Fruit fly (Drosophila melanogaster): ENCODE results near the gene CG6865.

The CG6865 gene

DNA sequence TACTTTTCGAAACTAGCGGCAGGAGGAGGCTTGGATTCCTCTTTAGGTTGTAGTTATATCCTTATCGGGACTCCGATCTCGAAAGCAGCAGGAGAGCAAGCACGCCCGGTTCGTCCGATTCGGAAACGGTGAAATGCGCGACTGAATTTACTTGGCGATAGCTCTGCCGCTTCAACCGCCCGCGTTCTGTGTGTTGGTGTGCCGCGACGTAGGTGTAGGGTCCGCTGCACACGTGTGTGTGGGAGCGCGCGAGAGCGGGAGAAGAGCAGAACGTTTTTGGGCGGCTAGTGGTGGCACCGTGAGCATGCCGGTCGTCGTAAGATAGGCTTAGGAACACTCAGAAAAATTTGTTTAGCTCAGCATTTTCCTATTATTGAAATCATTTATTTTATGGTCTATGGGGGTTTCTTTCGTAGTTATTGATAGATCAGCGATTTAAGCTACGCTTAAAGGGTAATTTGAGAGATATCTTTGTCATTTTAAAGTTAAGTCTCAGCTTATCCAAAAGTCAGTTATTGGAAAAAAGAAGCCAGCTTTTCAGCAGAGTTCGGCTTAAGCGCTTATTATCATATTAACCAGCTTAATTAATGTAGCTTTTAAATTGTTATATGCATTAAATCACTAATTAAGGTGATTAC is 23.0 kb upstream of the CG6865 start (continued):
- no peak for TF ChIP-seq CG32772 (GFP tag; IDR thresholded peaks at IDR 0.05)
- no peak for TF ChIP-seq CG16815 (GFP tag; optimal IDR thresholded peaks at IDR 0.05)
- no peak for TF ChIP-seq CG12071 (GFP tag; optimal IDR thresholded peaks at IDR 0.05)
- no peak for TF ChIP-seq corto (GFP tag; optimal IDR thresholded peaks at IDR 0.05)
- TF ChIP-seq dmrt99B (tag; optimal IDR thresholded peaks at IDR 0.05), result peak; percentile 33
- TF ChIP-seq CG17186 (GFP tag; optimal IDR thresholded peaks at IDR 0.05), result peak; percentile 0
- no peak for TF ChIP-seq CG14441 (GFP tag; IDR thresholded peaks at IDR 0.05)
- TF ChIP-seq CG2875 (GFP tag; optimal IDR thresholded peaks at IDR 0.05), result no peak
- no peak for TF ChIP-seq CG3281 (GFP tag; optimal IDR thresholded peaks at IDR 0.05)
- no peak for TF ChIP-seq ash1 (GFP tag; optimal IDR thresholded peaks at IDR 0.05)
- no peak for TF ChIP-seq MBD-R2 (GFP tag; IDR thresholded peaks at IDR 0.05)
- TF ChIP-seq CG1529 (GFP tag; optimal IDR thresholded peaks at IDR 0.05), result no peak
- no peak for TF ChIP-seq CG6175 (GFP tag; IDR thresholded peaks at IDR 0.05)
- peak; percentile 97 for TF ChIP-seq cg (GFP tag; optimal IDR thresholded peaks at IDR 0.05)
- TF ChIP-seq Elba2 (GFP tag; optimal IDR thresholded peaks at IDR 0.05), result no peak
- peak; percentile 5 for TF ChIP-seq HLH54F (GFP tag; optimal IDR thresholded peaks at IDR 0.05)
- TF ChIP-seq Opbp (GFP tag; IDR thresholded peaks at IDR 0.05; ENCODE audit: partially characterized antibody), result no peak
- no peak for TF ChIP-seq CG12942 (GFP tag; optimal IDR thresholded peaks at IDR 0.05)
- TF ChIP-seq CG7987 (GFP tag; optimal IDR thresholded peaks at IDR 0.05), result no peak
- no peak for TF ChIP-seq CG4328 (GFP tag; optimal IDR thresholded peaks at IDR 0.05)
- TF ChIP-seq Sry-β (GFP tag; optimal IDR thresholded peaks at IDR 0.05), result no peak
- no peak for TF ChIP-seq lov (optimal IDR thresholded peaks at IDR 0.05)
- TF ChIP-seq lov (GFP tag; IDR thresholded peaks at IDR 0.05), result no peak
- no peak for TF ChIP-seq CG10654 (GFP tag; optimal IDR thresholded peaks at IDR 0.05)
- no peak for TF ChIP-seq Atf3 (GFP tag; optimal IDR thresholded peaks at IDR 0.05)
- peak; percentile 22 for TF ChIP-seq CG4424 (GFP tag; optimal IDR thresholded peaks at IDR 0.05)
- TF ChIP-seq trh (GFP tag; optimal IDR thresholded peaks at IDR 0.05), result no peak
- peak; percentile 78 for TF ChIP-seq Sry-δ (GFP tag; optimal IDR thresholded peaks at IDR 0.05)
- no peak for TF ChIP-seq Poxn (GFP tag; IDR thresholded peaks at IDR 0.05)
- TF ChIP-seq bowl (GFP tag; IDR thresholded peaks at IDR 0.05), result no peak
- peak; percentile 70 to 87 for TF ChIP-seq Trl (optimal IDR thresholded peaks at IDR 0.05)
- peak; percentile 14 for TF ChIP-seq Trl (GFP tag; optimal IDR thresholded peaks at IDR 0.05)
- TF ChIP-seq knrl (GFP tag; IDR thresholded peaks at IDR 0.05; ENCODE audit: partially characterized antibody), result no peak
- no peak for TF ChIP-seq lmd (GFP tag; IDR thresholded peaks at IDR 0.05)
- TF ChIP-seq chm (GFP tag; IDR thresholded peaks at IDR 0.05), result no peak
- TF ChIP-seq p53 (GFP tag; optimal IDR thresholded peaks at IDR 0.05), result no peak
- peak; percentile 20 for TF ChIP-seq Ets65A (GFP tag)
- TF ChIP-seq Eip74EF (GFP tag; optimal IDR thresholded peaks at IDR 0.05), result no peak
- TF ChIP-seq kay (GFP tag; optimal IDR thresholded peaks at IDR 0.05), result peak; percentile 4
- no peak for TF ChIP-seq bbx (GFP tag; IDR thresholded peaks at IDR 0.05; ENCODE audit: partially characterized antibody)
- TF ChIP-seq B-H2 (GFP tag; optimal IDR thresholded peaks at IDR 0.05), result no peak
- TF ChIP-seq CG6854 (GFP tag; optimal IDR thresholded peaks at IDR 0.05), result no peak
- no peak for TF ChIP-seq CG3407 (GFP tag; optimal IDR thresholded peaks at IDR 0.05)
- no peak for TF ChIP-seq CG11093 (GFP tag; IDR thresholded peaks at IDR 0.05)
- no peak for TF ChIP-seq CG5953 (GFP tag; IDR thresholded peaks at IDR 0.05)
- no peak for TF ChIP-seq CG43689 (GFP tag; IDR thresholded peaks at IDR 0.05)
- TF ChIP-seq CG2712 (tag; optimal IDR thresholded peaks at IDR 0.05), result peak; percentile 55
- TF ChIP-seq cato (GFP tag; optimal IDR thresholded peaks at IDR 0.05; ENCODE audit: borderline replicate concordance), result peak; percentile 6
- peak; percentile 6 for TF ChIP-seq CG15514 (GFP tag; optimal IDR thresholded peaks at IDR 0.05)
- TF ChIP-seq CG16813 (GFP tag; IDR thresholded peaks at IDR 0.05; ENCODE audit: partially characterized antibody), result no peak
- TF ChIP-seq CG7372 (GFP tag; IDR thresholded peaks at IDR 0.05), result no peak
